Worm (Caenorhabditis elegans): ENCODE data around the gene T19D12.2.

T19D12.2 gene

ce11 chrII:6651719-6652118 lies 9.4 kb upstream of the T19D12.2 start, which contains the start of gene sra-26:
Gene sra-26 (minus strand): TSS chrII:6651819.
- TF ChIP-seq R02D3.7 (tag; optimal IDR thresholded peaks at IDR 0.05) = no peak
- no peak for TF ChIP-seq Y48G9A.11 (GFP tag; IDR thresholded peaks at IDR 0.05)
- no peak for TF ChIP-seq zag-1 (tag; optimal IDR thresholded peaks at IDR 0.05)
- no peak for TF ChIP-seq ceh-62 (tag; optimal IDR thresholded peaks at IDR 0.05)
- no peak for TF ChIP-seq spr-3 (GFP tag; optimal IDR thresholded peaks at IDR 0.05)
- no peak for TF ChIP-seq mdt-29 (GFP tag; IDR thresholded peaks at IDR 0.05)
- no peak for TF ChIP-seq ZK337.2 (GFP tag; IDR thresholded peaks at IDR 0.05)
- TF ChIP-seq vab-7 (GFP tag; IDR thresholded peaks at IDR 0.05) = no peak
- TF ChIP-seq lin-29 (GFP tag; IDR thresholded peaks at IDR 0.05) = no peak
- no peak for TF ChIP-seq dve-1 (tag; optimal IDR thresholded peaks at IDR 0.05; ENCODE audit: insufficient read depth)

- TF ChIP-seq mdt-29 (GFP tag; IDR thresholded peaks at IDR 0.05) = no peak
- no peak for TF ChIP-seq daf-12 (tag; optimal IDR thresholded peaks at IDR 0.05)
- no peak for TF ChIP-seq jun-1 (tag; optimal IDR thresholded peaks at IDR 0.05)
- TF ChIP-seq dpl-1 (GFP tag; optimal IDR thresholded peaks at IDR 0.05) = no peak
- no peak for TF ChIP-seq mep-1 (tag; optimal IDR thresholded peaks at IDR 0.05)
- no peak for TF ChIP-seq mes-2 (tag; optimal IDR thresholded peaks at IDR 0.05; ENCODE audit: poor library complexity, severe bottlenecking)
- TF ChIP-seq T20F7.1 (GFP tag; optimal IDR thresholded peaks at IDR 0.05) = no peak
- no peak for TF ChIP-seq attf-4 (tag; optimal IDR thresholded peaks at IDR 0.05)
- no peak for TF ChIP-seq aha-1 (tag)
- no peak for TF ChIP-seq F26F4.8 (GFP tag; conservative IDR thresholded peaks at IDR 0.05)
- TF ChIP-seq egl-27 (tag; optimal IDR thresholded peaks at IDR 0.05) = no peak
- no peak for TF ChIP-seq nhr-42 (GFP tag; IDR thresholded peaks at IDR 0.05)
- TF ChIP-seq php-3 (GFP tag; IDR thresholded peaks at IDR 0.05) = no peak
- no peak for TF ChIP-seq F37D6.2 (tag; optimal IDR thresholded peaks at IDR 0.05)
- no peak for TF ChIP-seq lin-1 (GFP tag; IDR thresholded peaks at IDR 0.05)
- TF ChIP-seq saeg-2 (GFP tag; IDR thresholded peaks at IDR 0.05) = no peak
- TF ChIP-seq zfp-3 (GFP tag; conservative IDR thresholded peaks at IDR 0.05) = no peak
- TF ChIP-seq zfp-2 (tag; optimal IDR thresholded peaks at IDR 0.05) = no peak
- TF ChIP-seq D1046.2 (GFP tag; IDR thresholded peaks at IDR 0.05) = no peak
These were observed 6.9 kb upstream of the T19D12.2 start, which contains the start of gene T19D12.9 for ce11 chrII:6654284-6654683. Gene T19D12.9 (minus strand): TSS chrII:6654384.

ce11 chrII:6658766-6659165 lies 2.4 kb upstream of the T19D12.2 start, which contains the start of gene T19D12.10:
Gene T19D12.10 (minus strand): TSS chrII:6658866.
- peak in 1 of 2 experiments; percentile 42 for TF ChIP-seq unc-62 (GFP tag; optimal IDR thresholded peaks at IDR 0.05 in 1 of 2)
- no peak for TF ChIP-seq unc-62 (tag; optimal IDR thresholded peaks at IDR 0.05)
- no peak for TF ChIP-seq daf-16 (GFP tag; optimal IDR thresholded peaks at IDR 0.05)
- TF ChIP-seq daf-16 (tag; optimal IDR thresholded peaks at IDR 0.05) = no peak
- TF ChIP-seq D1046.2 (GFP tag; IDR thresholded peaks at IDR 0.05) = no peak

- TF ChIP-seq ztf-11 (tag; optimal IDR thresholded peaks at IDR 0.05) (no peak), unc-62 (GFP tag; optimal IDR thresholded peaks at IDR 0.05 in 1 of 2) (no peak), unc-62 (tag; optimal IDR thresholded peaks at IDR 0.05) (no peak), duxl-1 (tag; optimal IDR thresholded peaks at IDR 0.05; ENCODE audit: poor library complexity) (no peak), mdl-1 (tag; optimal IDR thresholded peaks at IDR 0.05) (no peak), nhr-6 (tag; optimal IDR thresholded peaks at IDR 0.05) (no peak), lin-29 (GFP tag; IDR thresholded peaks at IDR 0.05) (no peak), ceh-44 (GFP tag; IDR thresholded peaks at IDR 0.05) (no peak), lim-7 (GFP tag; IDR thresholded peaks at IDR 0.05) (no peak), lin-1 (GFP tag; IDR thresholded peaks at IDR 0.05) (no peak), pqm-1 (tag; optimal IDR thresholded peaks at IDR 0.05) (no peak), sdz-12 (GFP tag; optimal IDR thresholded peaks at IDR 0.05) (no peak), ZK546.5 (tag; optimal IDR thresholded peaks at IDR 0.05) (no peak), attf-4 (tag; optimal IDR thresholded peaks at IDR 0.05) (no peak), dve-1 (tag; optimal IDR thresholded peaks at IDR 0.05; ENCODE audit: insufficient read depth) (peak; percentile 52), F10B5.3 (tag; optimal IDR thresholded peaks at IDR 0.05) (no peak), Y105C5A.15 (GFP tag; IDR thresholded peaks at IDR 0.05) (no peak), jun-1 (tag; optimal IDR thresholded peaks at IDR 0.05) (no peak), dmd-6 (GFP tag; IDR thresholded peaks at IDR 0.05) (peak; percentile 42; the same call in 1 of the 2 replicates), aly-2 (tag; optimal IDR thresholded peaks at IDR 0.05) (no peak), Y5F2A.4 (GFP tag; optimal IDR thresholded peaks at IDR 0.05) (no peak), daf-16 (GFP tag; optimal IDR thresholded peaks at IDR 0.05) (no peak), daf-16 (tag; optimal IDR thresholded peaks at IDR 0.05) (peak; percentile 66), T20F7.1 (GFP tag; optimal IDR thresholded peaks at IDR 0.05) (no peak), nhr-41 (GFP tag; IDR thresholded peaks at IDR 0.05) (no peak)
These were observed 2.7 kb downstream of the T19D12.2 start for ce11 chrII:6663799-6664198.
